Worm (Caenorhabditis elegans): ENCODE data around the gene str-149.

DNA sequence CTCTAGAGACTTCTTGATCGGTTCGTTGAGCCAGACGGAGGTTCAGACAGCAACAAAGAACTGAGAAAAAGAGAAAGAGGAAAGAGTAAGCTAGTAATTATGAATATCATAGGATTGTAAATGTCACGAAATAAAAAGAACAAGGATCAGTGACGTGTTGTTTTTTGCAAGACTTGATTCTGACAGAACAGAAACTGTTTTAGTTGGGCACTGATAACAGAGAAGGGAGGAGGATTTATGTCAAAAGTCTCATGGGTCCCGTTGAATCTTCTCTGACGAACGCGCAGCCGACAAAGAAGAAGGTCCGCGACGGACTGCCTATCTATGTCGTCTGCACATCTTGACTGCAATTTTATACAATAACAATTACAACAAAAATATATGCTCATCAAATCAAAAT lies 27.4 kb downstream of the str-149 start, which contains the start of gene T03E6.9:
- no peak for TF ChIP-seq nhr-237 (tag; optimal IDR thresholded peaks at IDR 0.05)
- no peak for TF ChIP-seq unc-62 (GFP tag; optimal IDR thresholded peaks at IDR 0.05)
- TF ChIP-seq nhr-11 (tag; optimal IDR thresholded peaks at IDR 0.05), result no peak
- no peak for TF ChIP-seq ZK546.5 (tag; optimal IDR thresholded peaks at IDR 0.05)
- TF ChIP-seq ztf-11 (tag; optimal IDR thresholded peaks at IDR 0.05), result no peak
- TF ChIP-seq nhr-43 (tag; optimal IDR thresholded peaks at IDR 0.05; ENCODE audit: poor library complexity, severe bottlenecking), result no peak
- TF ChIP-seq pqm-1 (tag; optimal IDR thresholded peaks at IDR 0.05), result no peak
- TF ChIP-seq aly-2 (tag; optimal IDR thresholded peaks at IDR 0.05), result no peak
- TF ChIP-seq mdl-1 (tag; optimal IDR thresholded peaks at IDR 0.05), result no peak
- TF ChIP-seq nhr-12 (tag; optimal IDR thresholded peaks at IDR 0.05), result no peak
- no peak for TF ChIP-seq fkh-10 (GFP tag; optimal IDR thresholded peaks at IDR 0.05)
- TF ChIP-seq elt-3 (tag; optimal IDR thresholded peaks at IDR 0.05), result no peak
- no peak for TF ChIP-seq R02D3.7 (tag; optimal IDR thresholded peaks at IDR 0.05)

Measured in whole organism, L3 larva.